Fruit fly (Drosophila melanogaster) whole organism, embryonic: ENCODE results near the gene CG18581.

Source experiments
- Asciz ChIP-seq: fragments of 200-800 bp; sonication (Bioruptor generic); optimal IDR thresholded peaks from 2 replicates; lab custom pipeline; 2017; ENCODE audit warnings: missing biosample characterization, mild to moderate bottlenecking, missing genetic modification characterization, missing genetic modification reagents
- Awh ChIP-seq: fragments of 200-800 bp; sonication (Bioruptor generic); IDR thresholded peaks from 2 replicates; pipeline ENCODE4, ENCODE4 v1.3.6; 2022; ENCODE audit warnings: missing biosample characterization, missing genetic modification characterization
- Bgb ChIP-seq: fragments of 200-800 bp; sonication (Bioruptor generic); IDR thresholded peaks from 2 replicates; pipeline ENCODE4 v1.3.6; 2022; ENCODE audit warnings: missing biosample characterization, missing genetic modification characterization; ENCODE audit not compliant: partially characterized antibody
- CG11456 ChIP-seq: fragments of 200-800 bp; sonication (Bioruptor generic); IDR thresholded peaks from 3 replicates; pipeline ENCODE4 v1.3.6; 2022; ENCODE audit warnings: missing biosample characterization, missing genetic modification characterization
- CG12071 ChIP-seq: fragments of 200-800 bp; sonication (Bioruptor generic); optimal IDR thresholded peaks from 3 replicates; lab custom pipeline; 2018; ENCODE audit warnings: missing biosample characterization, mild to moderate bottlenecking, missing genetic modification characterization
- CG16815 ChIP-seq: fragments of 200-800 bp; sonication (Bioruptor generic); optimal IDR thresholded peaks from 3 replicates; lab custom pipeline; 2017; ENCODE audit warnings: missing biosample characterization, mild to moderate bottlenecking, missing genetic modification characterization
- CG17829 ChIP-seq: fragments of 200-800 bp; optimal IDR thresholded peaks from 2 replicates; lab custom pipeline; 2019; ENCODE audit warnings: missing biosample characterization, mild to moderate bottlenecking, missing genetic modification characterization, moderate library complexity
- CG18599 ChIP-seq: fragments of 200-800 bp; sonication (Bioruptor generic); optimal IDR thresholded peaks from 3 replicates; lab custom pipeline; 2017; ENCODE audit warnings: missing biosample characterization, missing genetic modification characterization, mild to moderate bottlenecking, moderate library complexity, missing genetic modification reagents
- CG2120 ChIP-seq: fragments of 200-800 bp; sonication (Bioruptor generic); optimal IDR thresholded peaks from 3 replicates; lab custom pipeline; 2016; ENCODE audit warnings: missing biosample characterization, missing genetic modification characterization
- CG2875 ChIP-seq: fragments of 200-800 bp; sonication (Bioruptor generic); optimal IDR thresholded peaks from 2 replicates; lab custom pipeline; 2017; ENCODE audit warnings: missing biosample characterization, mild to moderate bottlenecking, missing genetic modification characterization, missing genetic modification reagents
- CG3065 ChIP-seq: fragments of 200-800 bp; sonication (Bioruptor generic); optimal IDR thresholded peaks from 2 replicates; lab custom pipeline; 2016; ENCODE audit warnings: missing biosample characterization, missing genetic modification characterization
- CG32532 ChIP-seq: fragments of 200-800 bp; sonication (Bioruptor generic); IDR thresholded peaks from 2 replicates; pipeline ENCODE4 v1.3.6; 2022; ENCODE audit warnings: missing biosample characterization, missing genetic modification characterization
- CG32772 ChIP-seq: fragments of 200-800 bp; sonication (Bioruptor generic); IDR thresholded peaks from 2 replicates; pipeline ENCODE4 v1.3.6; 2022; ENCODE audit warnings: missing biosample characterization, missing genetic modification characterization
- CG42726 ChIP-seq: fragments of 200-800 bp; sonication (Bioruptor generic); IDR thresholded peaks from 2 replicates; pipeline ENCODE4 v1.3.6; 2022; ENCODE audit warnings: missing biosample characterization, missing genetic modification characterization; ENCODE audit not compliant: partially characterized antibody
- CG4360 ChIP-seq: fragments of 200-800 bp; sonication (Bioruptor generic); IDR thresholded peaks from 2 replicates; pipeline ENCODE4 v1.3.6; 2022; ENCODE audit warnings: missing biosample characterization, missing genetic modification characterization
- CG4617 ChIP-seq: fragments of 200-800 bp; sonication (Bioruptor generic); optimal IDR thresholded peaks from 3 replicates; lab custom pipeline; 2016; ENCODE audit warnings: missing biosample characterization, missing genetic modification characterization, borderline replicate concordance
- CG4707 ChIP-seq: fragments of 200-800 bp; sonication (Bioruptor generic); optimal IDR thresholded peaks from 2 replicates; lab custom pipeline; 2018; ENCODE audit warnings: missing biosample characterization, mild to moderate bottlenecking, missing genetic modification characterization, moderate library complexity
- CG5953 ChIP-seq: fragments of 200-800 bp; sonication (Bioruptor generic); IDR thresholded peaks from 2 replicates; pipeline ENCODE4 v1.3.6; 2022; ENCODE audit warnings: missing biosample characterization, missing genetic modification characterization
- CG6254 ChIP-seq: fragments of 200-800 bp; sonication (Bioruptor generic); optimal IDR thresholded peaks from 3 replicates; lab custom pipeline; 2017; ENCODE audit warnings: mild to moderate bottlenecking, missing biosample characterization, missing genetic modification reagents, missing genetic modification characterization
- CG6654 ChIP-seq: fragments of 200-800 bp; sonication (Bioruptor generic); optimal IDR thresholded peaks from 2 replicates; lab custom pipeline; 2017; ENCODE audit warnings: missing biosample characterization, mild to moderate bottlenecking, missing genetic modification characterization
- CG8359 ChIP-seq: fragments of 200-800 bp; sonication (Bioruptor generic); optimal IDR thresholded peaks from 2 replicates; lab custom pipeline; 2017; ENCODE audit warnings: missing biosample characterization, mild to moderate bottlenecking, missing genetic modification characterization, borderline replicate concordance
- CG9817 ChIP-seq: fragments of 200-800 bp; sonication (Bioruptor generic); optimal IDR thresholded peaks from 2 replicates; lab custom pipeline; 2018; ENCODE audit warnings: missing biosample characterization, mild to moderate bottlenecking, missing genetic modification characterization, moderate library complexity
- CG9932 ChIP-seq: fragments of 200-800 bp; sonication (Bioruptor generic); IDR thresholded peaks from 2 replicates; pipeline ENCODE4 v1.3.6; 2022; ENCODE audit warnings: missing biosample characterization, missing genetic modification characterization
- HHEX ChIP-seq: fragments of 200-800 bp; sonication (Bioruptor generic); optimal IDR thresholded peaks from 3 replicates; lab custom pipeline; 2017; ENCODE audit warnings: missing biosample characterization, mild to moderate bottlenecking, missing genetic modification characterization, missing genetic modification reagents
- Hey ChIP-seq: fragments of 200-800 bp; sonication (Bioruptor generic); optimal IDR thresholded peaks from 3 replicates; lab custom pipeline; 2018; ENCODE audit warnings: missing biosample characterization, mild to moderate bottlenecking, missing genetic modification characterization
- HmgZ ChIP-seq: fragments of 200-800 bp; sonication (Bioruptor generic); optimal IDR thresholded peaks from 2 replicates; lab custom pipeline; 2018; ENCODE audit warnings: missing biosample characterization, mild to moderate bottlenecking, missing genetic modification characterization
- Meics ChIP-seq: fragments of 200-800 bp; sonication (Bioruptor generic); optimal IDR thresholded peaks from 2 replicates; lab custom pipeline; 2017; ENCODE audit warnings: missing biosample characterization, mild to moderate bottlenecking, missing genetic modification characterization
- Neu2 ChIP-seq: fragments of 200-800 bp; sonication (Bioruptor generic); optimal IDR thresholded peaks from 3 replicates; lab custom pipeline; 2016; ENCODE audit warnings: missing biosample characterization, missing genetic modification characterization, borderline replicate concordance
- Nf-YA ChIP-seq: fragments of 200-800 bp; sonication (Bioruptor generic); IDR thresholded peaks from 2 replicates; pipeline ENCODE4 v1.3.6; 2022; ENCODE audit warnings: missing biosample characterization, missing genetic modification characterization
- Opbp ChIP-seq: fragments of 200-800 bp; sonication (Bioruptor generic); IDR thresholded peaks from 3 replicates; pipeline ENCODE4 v1.3.6; 2022; ENCODE audit warnings: missing biosample characterization, missing genetic modification characterization; ENCODE audit not compliant: partially characterized antibody
- Side ChIP-seq: fragments of 200-800 bp; sonication (Bioruptor generic); optimal IDR thresholded peaks from 2 replicates; lab custom pipeline; 2016; ENCODE audit warnings: missing biosample characterization, missing genetic modification characterization
- Vsx1 ChIP-seq: fragments of 200-800 bp; sonication (Bioruptor generic); optimal IDR thresholded peaks from 2 replicates; lab custom pipeline; 2017; ENCODE audit warnings: missing biosample characterization, mild to moderate bottlenecking, missing genetic modification characterization, missing genetic modification reagents
- al ChIP-seq: fragments of 200-800 bp; sonication (Bioruptor generic); IDR thresholded peaks from 2 replicates; pipeline ENCODE4 v1.3.6; 2022; ENCODE audit warnings: missing biosample characterization, missing genetic modification characterization
- bowl ChIP-seq: fragments of 200-800 bp; sonication (Bioruptor generic); IDR thresholded peaks from 2 replicates; pipeline ENCODE4 v1.3.6; 2022; ENCODE audit warnings: missing biosample characterization, missing genetic modification characterization
- cg ChIP-seq: fragments of 200-800 bp; sonication (Bioruptor generic); optimal IDR thresholded peaks from 3 replicates; lab custom pipeline; 2019; ENCODE audit warnings: missing biosample characterization, mild to moderate bottlenecking, missing genetic modification characterization, moderate library complexity
- da ChIP-seq: fragments of 200-800 bp; sonication (Bioruptor generic); optimal IDR thresholded peaks from 2 replicates; lab custom pipeline; 2016; ENCODE audit warnings: missing biosample characterization, missing genetic modification characterization
- exex ChIP-seq: fragments of 200-800 bp; sonication (Bioruptor generic); optimal IDR thresholded peaks from 4 replicates; lab custom pipeline; 2018; ENCODE audit warnings: missing biosample characterization, mild to moderate bottlenecking, missing genetic modification characterization, moderate library complexity
- fd96Cb ChIP-seq: fragments of 200-800 bp; sonication (Bioruptor generic); optimal IDR thresholded peaks from 2 replicates; lab custom pipeline; 2018; ENCODE audit warnings: missing biosample characterization, mild to moderate bottlenecking, missing genetic modification characterization, moderate library complexity
- gcm ChIP-seq: fragments of 200-800 bp; sonication (Bioruptor generic); optimal IDR thresholded peaks from 2 replicates; lab custom pipeline; 2019; ENCODE audit warnings: missing biosample characterization, mild to moderate bottlenecking, missing genetic modification characterization, moderate library complexity
- gsb-n ChIP-seq: fragments of 200-800 bp; sonication (Bioruptor generic); optimal IDR thresholded peaks from 3 replicates; lab custom pipeline; 2018; ENCODE audit warnings: missing biosample characterization, mild to moderate bottlenecking, missing genetic modification characterization
- inv ChIP-seq: fragments of 200-800 bp; sonication (Bioruptor generic); IDR thresholded peaks from 2 replicates; pipeline ENCODE4 v1.3.6; 2022; ENCODE audit warnings: missing biosample characterization, missing genetic modification characterization; ENCODE audit not compliant: partially characterized antibody
- sd ChIP-seq: fragments of 200-800 bp; sonication (Bioruptor generic); optimal IDR thresholded peaks from 3 replicates; lab custom pipeline; 2018; ENCODE audit warnings: missing biosample characterization, mild to moderate bottlenecking, missing genetic modification characterization, moderate library complexity
- slbo ChIP-seq: fragments of 200-800 bp; sonication (Bioruptor generic); IDR thresholded peaks from 2 replicates; pipeline ENCODE4 v1.3.6; 2022; ENCODE audit warnings: missing biosample characterization, missing genetic modification characterization
- toy ChIP-seq: fragments of 200-800 bp; sonication (Bioruptor generic); IDR thresholded peaks from 2 replicates; pipeline ENCODE4 v1.3.6; 2022; ENCODE audit warnings: missing biosample characterization, missing genetic modification characterization
- unpg ChIP-seq: fragments of 200-800 bp; sonication (Bioruptor generic); optimal IDR thresholded peaks from 3 replicates; lab custom pipeline; 2018; ENCODE audit warnings: missing biosample characterization, mild to moderate bottlenecking, missing genetic modification characterization, moderate library complexity
- vnd ChIP-seq: fragments of 200-800 bp; sonication (Bioruptor generic); IDR thresholded peaks from 3 replicates; pipeline ENCODE4 v1.3.6; 2022; ENCODE audit warnings: missing biosample characterization, missing genetic modification characterization; ENCODE audit not compliant: partially characterized antibody
- yki ChIP-seq: fragments of >200 bp; optimal IDR thresholded peaks from 3 replicates; lab custom pipeline; 2018

The CG18581 gene

DNA sequence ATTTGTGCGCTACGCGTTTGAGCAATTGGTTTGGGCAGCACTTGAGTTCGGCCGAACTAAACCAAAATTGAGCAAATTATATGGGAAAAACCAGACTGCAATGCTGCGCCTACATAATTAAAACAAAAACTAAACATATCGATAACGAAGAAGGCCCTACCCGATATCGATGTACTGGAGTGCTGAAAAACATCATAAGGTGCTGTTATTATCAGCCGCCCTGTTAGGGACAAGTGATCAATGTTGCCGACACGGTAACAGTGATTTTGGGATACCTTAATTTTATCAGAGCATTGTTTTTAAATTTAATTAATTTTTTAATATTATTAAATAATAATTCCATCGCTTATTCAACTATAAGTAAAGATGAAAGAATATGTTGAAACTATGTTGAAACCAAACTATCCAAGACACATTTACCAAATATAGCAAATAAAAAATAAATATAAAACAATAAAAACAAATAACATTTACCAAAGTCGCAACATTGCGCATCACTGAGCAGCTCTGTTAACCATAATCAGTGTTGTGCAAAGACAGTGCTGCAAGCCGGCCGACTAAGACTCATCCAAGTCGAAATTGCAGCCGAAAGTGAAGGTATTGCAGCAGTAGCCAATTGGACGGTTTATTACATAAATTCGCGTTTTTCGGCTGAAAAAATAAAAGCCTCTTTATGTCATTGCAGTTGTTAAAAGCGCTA, 44.7 kb upstream of the CG18581 start, which contains the start of the genes sstn, Plp and GlyRS (continued):
- TF ChIP-seq inv (GFP tag; lab: Robert Waterston, UW) = peak; percentile 49
- no peak for TF ChIP-seq Side
- TF ChIP-seq CG6654 (GFP tag; lab: Kevin White, UChicago) = no peak
- TF ChIP-seq sd = no peak
- TF ChIP-seq Vsx1 = no peak
- TF ChIP-seq CG12071 (GFP tag; lab: Kevin White, UChicago) = no peak
- TF ChIP-seq Nf-YA (GFP tag; lab: Robert Waterston, UW) = no peak
- no peak for TF ChIP-seq CG16815 (GFP tag; lab: Kevin White, UChicago)
- TF ChIP-seq yki = no peak
- TF ChIP-seq al (GFP tag; lab: Robert Waterston, UW) = no peak

dm6 chr3L:15093929-15094588, 44.0 kb upstream of the CG18581 start:
- TF ChIP-seq Meics (GFP tag; lab: Kevin White, UChicago) (no peak), cg (peak; percentile 68), CG5953 (GFP tag; lab: Robert Waterston, UW) (no peak), gcm (GFP tag; lab: Kevin White, UChicago) (no peak), gsb-n (tag; lab: Kevin White, UChicago) (no peak), CG4707 (GFP tag; lab: Kevin White, UChicago) (no peak), Asciz (no peak), CG6254 (GFP tag; lab: Kevin White, UChicago) (no peak), HHEX (no peak), toy (GFP tag; lab: Robert Waterston, UW) (no peak), unpg (GFP tag; lab: Kevin White, UChicago) (no peak), sd (no peak), CG9817 (no peak), Opbp (GFP tag; lab: Robert Waterston, UW) (no peak), HmgZ (tag; lab: Kevin White, UChicago) (peak; percentile 6), CG32532 (GFP tag; lab: Robert Waterston, UW) (peak; percentile 24; the same call in 1 of the 2 replicates), bowl (GFP tag; lab: Robert Waterston, UW) (no peak), CG4360 (GFP tag; lab: Robert Waterston, UW) (peak; percentile 80), CG2875 (GFP tag; lab: Kevin White, UChicago) (no peak), CG8359 (GFP tag; lab: Kevin White, UChicago) (no peak), exex (tag; lab: Kevin White, UChicago) (no peak), vnd (GFP tag; lab: Robert Waterston, UW) (no peak), CG18599 (GFP tag; lab: Kevin White, UChicago) (no peak), CG3065 (no peak), Neu2 (GFP tag; lab: Kevin White, UChicago) (no peak), CG11456 (GFP tag; lab: Robert Waterston, UW) (no peak), CG32772 (GFP tag; lab: Robert Waterston, UW) (no peak), da (GFP tag; lab: Kevin White, UChicago) (no peak), Hey (tag; lab: Kevin White, UChicago) (no peak), fd96Cb (tag; lab: Kevin White, UChicago) (no peak), Bgb (GFP tag; lab: Robert Waterston, UW) (no peak), slbo (GFP tag; lab: Robert Waterston, UW) (no peak), CG42726 (no peak), Awh (GFP tag; lab: Robert Waterston, UW) (no peak), CG9932 (no peak), CG4617 (no peak), CG17829 (tag; lab: Kevin White, UChicago) (no peak), CG2120 (peak; percentile 26)
